Worm (Caenorhabditis elegans) whole organism, L4 larva: Measurements from ENCODE around the gene K09H11.4.

Experiments
- F49E8.2 ChIP-seq: sonication (generic microtip); optimal IDR thresholded peaks from 2 replicates; lab custom pipeline; 2016; ENCODE audit warnings: missing compliant biosample characterization, mild to moderate bottlenecking, missing genetic modification characterization, borderline replicate concordance
- R02D3.7 ChIP-seq: fragments of 150-350 bp; sonication (generic microtip); optimal IDR thresholded peaks from 3 replicates; lab custom pipeline; 2014; ENCODE audit warnings: missing biosample characterization, missing genetic modification characterization
- egl-27 ChIP-seq: sonication (generic microtip); optimal IDR thresholded peaks from 3 replicates; lab custom pipeline; 2017; ENCODE audit warnings: missing biosample characterization, missing genetic modification reagents, missing genetic modification characterization
- fkh-10 ChIP-seq: fragments of 150-350 bp; optimal IDR thresholded peaks from 2 replicates; lab custom pipeline; 2014; ENCODE audit warnings: missing biosample characterization, missing genetic modification reagents, missing genetic modification characterization
- lin-39 ChIP-seq: fragments of 150-350 bp; optimal IDR thresholded peaks from 2 replicates; lab custom pipeline; 2014; ENCODE audit warnings: missing biosample characterization, missing genetic modification reagents, missing genetic modification characterization
- nhr-237 ChIP-seq: sonication (generic microtip); optimal IDR thresholded peaks from 2 replicates; lab custom pipeline; 2017; ENCODE audit warnings: missing biosample characterization, missing genetic modification characterization
- nhr-28 ChIP-seq: fragments of 150-350 bp; optimal IDR thresholded peaks from 2 replicates; lab custom pipeline; 2014; ENCODE audit warnings: missing biosample characterization, missing genetic modification characterization
- pha-4 ChIP-seq, 2 experiments: fragments of 150-350 bp in 1 of 2; fragments of 200-800 bp in 1 of 2; sonication (Bioruptor generic) in 1 of 2; IDR thresholded peaks in 1 of 2; optimal IDR thresholded peaks in 1 of 2; 2 replicates each; pipeline versions ENCODE4 v1.3.6 to Lab custom; 2014 to 2022; ENCODE audit warnings: missing genetic modification characterization in 2 of 2, missing genetic modification reagents in 2 of 2, missing biosample characterization in 1 of 2, missing compliant biosample characterization in 1 of 2
- php-3 ChIP-seq: fragments of 200-800 bp; sonication (Bioruptor generic); IDR thresholded peaks from 2 replicates; pipeline ENCODE4 v1.3.6; 2022; ENCODE audit warnings: missing genetic modification reagents, missing genetic modification characterization, missing compliant biosample characterization
- ztf-7 ChIP-seq: fragments of 150-350 bp; optimal IDR thresholded peaks from 2 replicates; lab custom pipeline; 2014; ENCODE audit warnings: missing biosample characterization, missing genetic modification characterization

DNA sequence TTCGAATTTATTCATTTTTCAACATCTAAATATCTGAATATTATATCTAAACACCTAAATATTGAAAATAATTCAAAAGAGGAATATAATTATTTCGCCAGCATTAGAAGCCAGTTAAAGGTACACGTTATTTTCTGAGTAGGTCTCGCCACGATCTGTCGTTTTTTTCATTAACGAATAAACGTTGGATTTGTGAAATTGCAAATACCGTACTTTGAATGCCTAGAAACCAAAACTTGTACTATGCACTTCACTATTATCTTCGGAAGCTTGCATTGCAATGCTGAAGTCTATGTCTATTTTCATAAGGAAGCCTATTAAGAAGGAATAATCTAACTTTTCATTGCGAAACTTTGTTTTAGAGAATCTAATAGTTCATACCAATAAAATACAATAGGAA lies 46.1 kb upstream of the K09H11.4 start:
- TF ChIP-seq fkh-10 (GFP tag; lab: Kevin White, UChicago) (no peak), nhr-237 (tag; lab: Kevin White, UChicago) (no peak), php-3 (GFP tag; lab: Robert Waterston, UW) (no peak), lin-39 (tag; lab: Kevin White, UChicago) (no peak), nhr-28 (tag; lab: Kevin White, UChicago) (no peak), F49E8.2 (tag; lab: Kevin White, UChicago) (no peak), ztf-7 (tag; lab: Kevin White, UChicago) (no peak), pha-4 (GFP tag; IDR thresholded peaks at IDR 0.05; lab: Robert Waterston, UW) (no peak), pha-4 (tag; optimal IDR thresholded peaks at IDR 0.05; lab: Kevin White, UChicago) (no peak), egl-27 (no peak), R02D3.7 (no peak)
